Worm (Caenorhabditis elegans) whole organism, early embryonic: ENCODE results near the gene T24E12.13.

Experiments
- ama-1 ChIP-seq: fragments of 150-350 bp; optimal IDR thresholded peaks from 2 replicates; lab custom pipeline; 2014
- ceh-36 ChIP-seq: sonication (generic microtip); optimal IDR thresholded peaks from 2 replicates; lab custom pipeline; 2016; ENCODE audit warnings: missing genetic modification characterization, inconsistent platforms, missing compliant biosample characterization
- ets-7 ChIP-seq: sonication (generic microtip); optimal IDR thresholded peaks from 2 replicates; lab custom pipeline; 2016; ENCODE audit warnings: missing genotype, missing genetic modification characterization, missing compliant biosample characterization

- TF ChIP-seq ama-1 (lab: Kevin White, UChicago) (no peak), ets-7 (tag; lab: Kevin White, UChicago) (no peak), ceh-36 (tag; lab: Kevin White, UChicago) (no peak)
Measured at ce11 chrII:3785257-3785656, 2.0 kb upstream of the T24E12.13 start, which contains the start of gene T24E12.1.
